Worm (Caenorhabditis elegans) whole organism, early embryonic: ENCODE data around the gene mrpl-53.

Source experiments
- F13C5.2 ChIP-seq: sonication (generic microtip); optimal IDR thresholded peaks from 2 replicates; lab custom pipeline; 2017; ENCODE audit warnings: mild to moderate bottlenecking, missing genetic modification characterization, inconsistent platforms, missing compliant biosample characterization
- ama-1 ChIP-seq: fragments of 150-350 bp; optimal IDR thresholded peaks from 2 replicates; lab custom pipeline; 2014
- ets-7 ChIP-seq: sonication (generic microtip); optimal IDR thresholded peaks from 2 replicates; lab custom pipeline; 2016; ENCODE audit warnings: missing genotype, missing genetic modification characterization, missing compliant biosample characterization
- flt-1 ChIP-seq: fragments of 200-800 bp; sonication (Bioruptor generic); IDR thresholded peaks from 2 replicates; pipeline ENCODE4 v1.3.6; 2022; ENCODE audit warnings: missing genetic modification characterization, missing compliant biosample characterization
- hmbx-1 ChIP-seq: sonication (generic microtip); optimal IDR thresholded peaks from 2 replicates; lab custom pipeline; 2016; ENCODE audit warnings: mild to moderate bottlenecking, missing genetic modification characterization, missing compliant biosample characterization
- hmg-4 ChIP-seq: fragments of 200-800 bp; sonication (Bioruptor generic); optimal IDR thresholded peaks from 2 replicates; lab custom pipeline; 2018; ENCODE audit warnings: mild to moderate bottlenecking, missing genetic modification characterization, missing compliant biosample characterization
- hnd-1 ChIP-seq: sonication (generic microtip); optimal IDR thresholded peaks from 2 replicates; lab custom pipeline; 2016; ENCODE audit warnings: missing genetic modification characterization, missing compliant biosample characterization
- scrt-1 ChIP-seq: fragments of 200-800 bp; sonication (Bioruptor generic); IDR thresholded peaks from 2 replicates; pipeline ENCODE4 v1.3.6; 2022; ENCODE audit warnings: missing genetic modification characterization, missing compliant biosample characterization
- sea-1 ChIP-seq: fragments of 200-800 bp; sonication (Bioruptor generic); conservative IDR thresholded peaks from 2 replicates; pipeline ENCODE4 v1.3.6; 2022; ENCODE audit warnings: missing genetic modification characterization, missing compliant biosample characterization
- tbx-11 ChIP-seq: fragments of 200-800 bp; sonication (Bioruptor generic); IDR thresholded peaks from 2 replicates; pipeline ENCODE4 v1.3.6; 2022; ENCODE audit warnings: missing genetic modification characterization, missing compliant biosample characterization

- TF ChIP-seq tbx-11 (GFP tag; lab: Robert Waterston, UW) = no peak
- no peak for TF ChIP-seq hnd-1 (tag; lab: Kevin White, UChicago)
- no peak for TF ChIP-seq ama-1 (lab: Kevin White, UChicago)
- no peak for TF ChIP-seq flt-1 (GFP tag; lab: Robert Waterston, UW)
- TF ChIP-seq ets-7 (tag; lab: Kevin White, UChicago) = no peak
- no peak for TF ChIP-seq hmbx-1 (tag; lab: Kevin White, UChicago)
- TF ChIP-seq scrt-1 = no peak
- no peak for TF ChIP-seq F13C5.2
- TF ChIP-seq sea-1 (GFP tag; lab: Robert Waterston, UW) = no peak
- TF ChIP-seq hmg-4 = no peak
Observed at ce11 chrII:9617902-9618245, 20.5 kb downstream of the mrpl-53 start.
